Fruit fly (Drosophila melanogaster) whole organism, embryonic: ENCODE data around the gene Tusp.

Experiments
- Atf3 ChIP-seq: fragments of 200-800 bp; sonication (Bioruptor generic); optimal IDR thresholded peaks from 3 replicates; lab custom pipeline; 2016; ENCODE audit warnings: missing biosample characterization, missing genetic modification characterization
- BEAF-32 ChIP-seq: fragments of 200-800 bp; sonication (Bioruptor generic); optimal IDR thresholded peaks from 3 replicates; lab custom pipeline; 2017; ENCODE audit warnings: missing biosample characterization, missing genetic modification characterization, mild to moderate bottlenecking, moderate library complexity, missing genetic modification reagents
- Bgb ChIP-seq: fragments of 200-800 bp; sonication (Bioruptor generic); IDR thresholded peaks from 2 replicates; pipeline ENCODE4 v1.3.6; 2022; ENCODE audit warnings: missing biosample characterization, missing genetic modification characterization; ENCODE audit not compliant: partially characterized antibody
- CG10267 ChIP-seq: fragments of 200-800 bp; sonication (Bioruptor generic); optimal IDR thresholded peaks from 2 replicates; lab custom pipeline; 2018; ENCODE audit warnings: missing biosample characterization, mild to moderate bottlenecking, missing genetic modification characterization, moderate library complexity
- CG10979 ChIP-seq: fragments of 200-800 bp; sonication (Bioruptor generic); optimal IDR thresholded peaks from 2 replicates; lab custom pipeline; 2018; ENCODE audit warnings: missing biosample characterization, mild to moderate bottlenecking, missing genetic modification characterization, moderate library complexity
- CG11398 ChIP-seq: fragments of 200-800 bp; sonication (Bioruptor generic); optimal IDR thresholded peaks from 2 replicates; lab custom pipeline; 2016; ENCODE audit warnings: missing biosample characterization, missing genetic modification characterization
- CG12391 ChIP-seq: fragments of 200-800 bp; sonication (Bioruptor generic); optimal IDR thresholded peaks from 3 replicates; lab custom pipeline; 2018; ENCODE audit warnings: missing biosample characterization, mild to moderate bottlenecking, missing genetic modification characterization, moderate library complexity
- CG12769 ChIP-seq: fragments of 200-800 bp; sonication (Bioruptor generic); optimal IDR thresholded peaks from 2 replicates; lab custom pipeline; 2019; ENCODE audit warnings: missing biosample characterization, mild to moderate bottlenecking, missing genetic modification characterization, moderate library complexity
- CG12942 ChIP-seq: fragments of 200-800 bp; sonication (Bioruptor generic); optimal IDR thresholded peaks from 3 replicates; lab custom pipeline; 2016; ENCODE audit warnings: missing biosample characterization, missing genetic modification characterization
- CG13296 ChIP-seq: fragments of 200-800 bp; sonication (Bioruptor generic); optimal IDR thresholded peaks from 3 replicates; lab custom pipeline; 2018; ENCODE audit warnings: missing biosample characterization, mild to moderate bottlenecking, missing genetic modification characterization
- CG13894 ChIP-seq: fragments of 200-800 bp; sonication (Bioruptor generic); optimal IDR thresholded peaks from 3 replicates; lab custom pipeline; 2018; ENCODE audit warnings: missing biosample characterization, mild to moderate bottlenecking, missing genetic modification characterization, moderate library complexity
- CG15514 ChIP-seq: fragments of 200-800 bp; sonication (Bioruptor generic); optimal IDR thresholded peaks from 3 replicates; lab custom pipeline; 2017; ENCODE audit warnings: missing biosample characterization, missing genetic modification characterization, mild to moderate bottlenecking, moderate library complexity, missing genetic modification reagents
- CG1647 ChIP-seq: fragments of 200-800 bp; sonication (Bioruptor generic); optimal IDR thresholded peaks from 3 replicates; lab custom pipeline; 2016; ENCODE audit warnings: missing biosample characterization, missing genetic modification characterization
- CG17385 ChIP-seq: fragments of 200-800 bp; sonication (Bioruptor generic); optimal IDR thresholded peaks from 3 replicates; lab custom pipeline; 2018; ENCODE audit warnings: missing biosample characterization, mild to moderate bottlenecking, missing genetic modification characterization
- CG2199 ChIP-seq: fragments of 200-800 bp; sonication (Bioruptor generic); IDR thresholded peaks from 3 replicates; pipeline ENCODE4 v1.3.6; 2022; ENCODE audit warnings: missing biosample characterization, missing genetic modification characterization
- CG30020 ChIP-seq: fragments of 200-800 bp; optimal IDR thresholded peaks from 2 replicates; lab custom pipeline; 2019; ENCODE audit warnings: missing biosample characterization, mild to moderate bottlenecking, missing genetic modification characterization, moderate library complexity
- CG34224 ChIP-seq: fragments of 200-800 bp; sonication (Bioruptor generic); IDR thresholded peaks from 3 replicates; pipeline ENCODE4 v1.3.6; 2022; ENCODE audit warnings: missing biosample characterization, missing genetic modification characterization; ENCODE audit not compliant: partially characterized antibody
- CG4328 ChIP-seq: fragments of 200-800 bp; sonication (Bioruptor generic); optimal IDR thresholded peaks from 3 replicates; lab custom pipeline; 2017; ENCODE audit warnings: missing biosample characterization, missing genetic modification reagents, missing genetic modification characterization
- CG4424 ChIP-seq: fragments of 200-800 bp; sonication (Bioruptor generic); optimal IDR thresholded peaks from 3 replicates; lab custom pipeline; 2016; ENCODE audit warnings: missing biosample characterization, missing genetic modification characterization
- CG6765 ChIP-seq: fragments of 200-800 bp; sonication (Bioruptor generic); optimal IDR thresholded peaks from 3 replicates; lab custom pipeline; 2017; ENCODE audit warnings: missing biosample characterization, mild to moderate bottlenecking, missing genetic modification characterization
- CG7271 ChIP-seq: fragments of 200-800 bp; sonication (Bioruptor generic); optimal IDR thresholded peaks from 2 replicates; lab custom pipeline; 2018; ENCODE audit warnings: missing biosample characterization, mild to moderate bottlenecking, missing genetic modification characterization, moderate library complexity
- CG7745 ChIP-seq: fragments of 200-800 bp; sonication (Bioruptor generic); optimal IDR thresholded peaks from 2 replicates; lab custom pipeline; 2018; ENCODE audit warnings: missing biosample characterization, mild to moderate bottlenecking, missing genetic modification characterization, moderate library complexity
- CG7987 ChIP-seq: fragments of 200-800 bp; sonication (Bioruptor generic); optimal IDR thresholded peaks from 2 replicates; lab custom pipeline; 2018; ENCODE audit warnings: missing biosample characterization, mild to moderate bottlenecking, missing genetic modification characterization, moderate library complexity
- CG8089 ChIP-seq: fragments of 200-800 bp; sonication (Bioruptor generic); optimal IDR thresholded peaks from 3 replicates; lab custom pipeline; 2016; ENCODE audit warnings: missing biosample characterization, missing genetic modification characterization
- CG9609 ChIP-seq: fragments of 200-800 bp; sonication (Bioruptor generic); optimal IDR thresholded peaks from 3 replicates; lab custom pipeline; 2016; ENCODE audit warnings: missing biosample characterization, missing genetic modification characterization
- CoRest ChIP-seq: fragments of 200-800 bp; sonication (Bioruptor generic); optimal IDR thresholded peaks from 3 replicates; lab custom pipeline; 2018; ENCODE audit warnings: missing biosample characterization, mild to moderate bottlenecking, missing genetic modification characterization, moderate library complexity
- Dip3 ChIP-seq: fragments of 200-800 bp; sonication (Bioruptor generic); optimal IDR thresholded peaks from 3 replicates; lab custom pipeline; 2016; ENCODE audit warnings: missing biosample characterization, missing genetic modification characterization
- Dref ChIP-seq: fragments of 200-800 bp; sonication (Bioruptor generic); IDR thresholded peaks from 2 replicates; pipeline ENCODE4 v1.3.6; 2022; ENCODE audit warnings: missing biosample characterization, missing genetic modification characterization
- E2f2 ChIP-seq: fragments of 200-800 bp; sonication (Bioruptor generic); IDR thresholded peaks from 2 replicates; pipeline ENCODE4 v1.3.6; 2022; ENCODE audit warnings: missing biosample characterization, missing genetic modification characterization
- Ets65A ChIP-seq: fragments of 200-800 bp; sonication (Bioruptor generic); peaks from one replicate; lab custom pipeline; 2016; ENCODE audit warnings: missing biosample characterization, missing genetic modification characterization
- HLH4C ChIP-seq: fragments of 200-800 bp; sonication (Bioruptor generic); IDR thresholded peaks from 3 replicates; pipeline ENCODE4 v1.3.6; 2022; ENCODE audit warnings: missing biosample characterization, missing genetic modification characterization; ENCODE audit not compliant: partially characterized antibody
- Mad ChIP-seq: fragments of 200-800 bp; sonication (Bioruptor generic); optimal IDR thresholded peaks from 2 replicates; lab custom pipeline; 2016; ENCODE audit warnings: missing biosample characterization, missing genetic modification characterization
- Mrtf ChIP-seq: fragments of 200-800 bp; sonication (Bioruptor generic); IDR thresholded peaks from 3 replicates; pipeline ENCODE4 v1.3.6; 2022; ENCODE audit warnings: missing biosample characterization, missing genetic modification characterization
- Rx ChIP-seq: fragments of 200-800 bp; sonication (Bioruptor generic); IDR thresholded peaks from 2 replicates; pipeline ENCODE4 v1.3.6; 2022; ENCODE audit warnings: missing biosample characterization, missing genetic modification characterization
- Sry-δ ChIP-seq: fragments of 200-800 bp; sonication (Bioruptor generic); optimal IDR thresholded peaks from 2 replicates; lab custom pipeline; 2016; ENCODE audit warnings: missing biosample characterization, missing genetic modification characterization
- az2 ChIP-seq: fragments of 200-800 bp; sonication (Bioruptor generic); optimal IDR thresholded peaks from 3 replicates; lab custom pipeline; 2016; ENCODE audit warnings: missing biosample characterization, missing genetic modification characterization
- bowl ChIP-seq: fragments of 200-800 bp; sonication (Bioruptor generic); IDR thresholded peaks from 2 replicates; pipeline ENCODE4 v1.3.6; 2022; ENCODE audit warnings: missing biosample characterization, missing genetic modification characterization
- cad ChIP-seq: fragments of >200 bp; optimal IDR thresholded peaks from 2 replicates; lab custom pipeline; 2017; ENCODE audit warnings: missing biosample characterization, missing genetic modification characterization
- da ChIP-seq: fragments of 200-800 bp; sonication (Bioruptor generic); optimal IDR thresholded peaks from 2 replicates; lab custom pipeline; 2016; ENCODE audit warnings: missing biosample characterization, missing genetic modification characterization
- gro ChIP-seq: fragments of 200-800 bp; sonication (Bioruptor generic); optimal IDR thresholded peaks from 2 replicates; lab custom pipeline; 2016; ENCODE audit warnings: missing biosample characterization, missing genetic modification characterization
- gsb ChIP-seq: fragments of 200-800 bp; sonication (Bioruptor generic); IDR thresholded peaks from 2 replicates; pipeline ENCODE4 v1.3.6; 2022; ENCODE audit warnings: missing biosample characterization, missing genetic modification characterization
- jing ChIP-seq: fragments of 200-800 bp; sonication (Bioruptor generic); optimal IDR thresholded peaks from 2 replicates; lab custom pipeline; 2018; ENCODE audit warnings: missing biosample characterization, mild to moderate bottlenecking, missing genetic modification characterization
- kni ChIP-seq: fragments of 200-800 bp; sonication (Bioruptor generic); optimal IDR thresholded peaks from 3 replicates; lab custom pipeline; 2017; ENCODE audit warnings: mild to moderate bottlenecking, missing biosample characterization, missing genetic modification reagents, missing genetic modification characterization
- lab ChIP-seq: fragments of 200-800 bp; sonication (Bioruptor generic); optimal IDR thresholded peaks from 3 replicates; lab custom pipeline; 2017; ENCODE audit warnings: missing biosample characterization, missing genetic modification characterization, mild to moderate bottlenecking, moderate library complexity, missing genetic modification reagents
- nau ChIP-seq: fragments of 200-800 bp; sonication (Bioruptor generic); optimal IDR thresholded peaks from 3 replicates; lab custom pipeline; 2017; ENCODE audit warnings: missing biosample characterization, mild to moderate bottlenecking, missing genetic modification characterization, missing genetic modification reagents
- odd ChIP-seq: fragments of 200-800 bp; sonication (Bioruptor generic); optimal IDR thresholded peaks from 2 replicates; lab custom pipeline; 2017; ENCODE audit warnings: missing biosample characterization, mild to moderate bottlenecking, missing genetic modification characterization
- otp ChIP-seq: fragments of 200-800 bp; sonication (Bioruptor generic); IDR thresholded peaks from 3 replicates; pipeline ENCODE4, ENCODE4 v1.3.6; 2022; ENCODE audit warnings: missing biosample characterization, missing genetic modification characterization
- so ChIP-seq: fragments of 200-800 bp; sonication (Bioruptor generic); IDR thresholded peaks from 3 replicates; pipeline ENCODE4 v1.3.6; 2022; ENCODE audit warnings: missing biosample characterization, missing genetic modification characterization
- vvl ChIP-seq: fragments of 200-800 bp; sonication (Bioruptor generic); IDR thresholded peaks from 2 replicates; pipeline ENCODE4 v1.3.6; 2022; ENCODE audit warnings: missing biosample characterization, missing genetic modification characterization
- z ChIP-seq: fragments of 200-800 bp; sonication (Bioruptor generic); IDR thresholded peaks from 3 replicates; pipeline ENCODE4 v1.3.6; 2022; ENCODE audit warnings: missing biosample characterization, missing genetic modification characterization

Gene Tusp

DNA sequence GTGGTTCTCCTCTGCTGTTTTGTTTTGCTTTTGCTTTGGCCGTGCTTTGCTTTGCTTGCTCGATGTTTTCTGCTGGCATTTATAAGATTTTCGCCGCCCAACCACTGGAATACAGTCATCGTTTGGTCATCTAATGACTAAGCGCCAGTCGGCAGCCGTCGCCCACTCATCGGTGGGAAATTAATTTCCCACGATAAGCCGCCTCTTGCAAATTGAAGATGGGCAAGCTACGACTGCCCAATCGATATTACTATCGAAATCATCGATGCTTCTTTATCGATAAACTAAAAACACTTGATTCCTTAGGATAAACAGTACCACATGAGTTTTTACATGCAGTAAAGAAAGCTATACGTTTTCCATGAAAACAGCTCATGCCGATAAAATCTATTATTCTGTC lies 37.0 kb upstream of the Tusp start (continued):
- TF ChIP-seq az2 (GFP tag; lab: Kevin White, UChicago) (no peak), Dref (GFP tag; lab: Robert Waterston, UW) (peak; percentile 51), CG12769 (peak; percentile 41), CG34224 (GFP tag; lab: Robert Waterston, UW) (0 out of 3 replicates have a peak, but pooled peaks have one; percentile 12), HLH4C (GFP tag; lab: Robert Waterston, UW) (peak; percentile 51; the same call in 1 of the 3 replicates), gsb (GFP tag; lab: Robert Waterston, UW) (no peak), odd (no peak), BEAF-32 (GFP tag; lab: Kevin White, UChicago) (peak; percentile 27), Sry-δ (GFP tag; lab: Kevin White, UChicago) (peak; percentile 43), Bgb (peak; percentile 50; the same call in 1 of the 2 replicates), da (GFP tag; lab: Kevin White, UChicago) (no peak)

- no peak for TF ChIP-seq CG10979 (tag; lab: Kevin White, UChicago)
- TF ChIP-seq CG11398, result no peak
- TF ChIP-seq lab (GFP tag; lab: Kevin White, UChicago), result no peak
- no peak for TF ChIP-seq Dip3
- no peak for TF ChIP-seq jing (GFP tag; lab: Kevin White, UChicago)
- no peak for TF ChIP-seq CG30020 (tag; lab: Kevin White, UChicago)
- no peak for TF ChIP-seq Mrtf (GFP tag; lab: Robert Waterston, UW)
- peak; percentile 59; the same call in 1 of the 3 replicates for TF ChIP-seq otp
- no peak for TF ChIP-seq Atf3
- TF ChIP-seq CG10267 (tag; lab: Kevin White, UChicago), result no peak
- no peak for TF ChIP-seq Ets65A
- TF ChIP-seq CG9609 (GFP tag; lab: Kevin White, UChicago), result no peak
- TF ChIP-seq CG12942 (GFP tag; lab: Kevin White, UChicago), result no peak
- TF ChIP-seq Rx (GFP tag; lab: Robert Waterston, UW), result no peak
- TF ChIP-seq CG13296 (GFP tag; lab: Kevin White, UChicago), result no peak
- no peak for TF ChIP-seq az2 (GFP tag; lab: Kevin White, UChicago)
- no peak for TF ChIP-seq CG4424 (GFP tag; lab: Kevin White, UChicago)
- no peak for TF ChIP-seq so (GFP tag; lab: Robert Waterston, UW)
- no peak for TF ChIP-seq CG17385
- no peak for TF ChIP-seq CG12391
- TF ChIP-seq vvl (GFP tag; lab: Robert Waterston, UW), result peak; percentile 37; the same call in 1 of the 2 replicates
- TF ChIP-seq CG1647 (GFP tag; lab: Kevin White, UChicago), result no peak
- peak; percentile 6 for TF ChIP-seq CoRest (tag; lab: Kevin White, UChicago)
- no peak for TF ChIP-seq nau (GFP tag; lab: Kevin White, UChicago)
- TF ChIP-seq CG2199 (GFP tag; lab: Robert Waterston, UW), result no peak
- TF ChIP-seq CG15514, result no peak
- peak; percentile 59 for TF ChIP-seq CG13894
- TF ChIP-seq CG8089 (GFP tag; lab: Kevin White, UChicago), result no peak
- no peak for TF ChIP-seq CG7987 (GFP tag; lab: Kevin White, UChicago)
- TF ChIP-seq E2f2, result no peak
- no peak for TF ChIP-seq bowl
- no peak for TF ChIP-seq CG7271 (tag; lab: Kevin White, UChicago)
- peak; percentile 44 for TF ChIP-seq kni (GFP tag; lab: Kevin White, UChicago)
- TF ChIP-seq z, result no peak
- TF ChIP-seq CG34224 (GFP tag; lab: Robert Waterston, UW), result no peak
- TF ChIP-seq gro (GFP tag; lab: Kevin White, UChicago), result no peak
- TF ChIP-seq cad (GFP tag; lab: Kevin White, UChicago), result no peak
- no peak for TF ChIP-seq CG7745
- TF ChIP-seq CG4328 (GFP tag; lab: Kevin White, UChicago), result no peak
- no peak for TF ChIP-seq CG6765
- TF ChIP-seq Mad, result no peak
Observed at dm6 chr3R:27579422-27579821, 28.3 kb upstream of the Tusp start.
